Fruit fly (Drosophila melanogaster) whole organism, prepupa: Measurements from ENCODE around the gene CG1986.
A peak's percentile ranks its signal among the peaks of the same experiment; 100 is the strongest.

Source experiments
- Blimp-1 ChIP-seq: fragments of 200-800 bp; sonication (Bioruptor generic); optimal IDR thresholded peaks from 3 replicates; lab custom pipeline; 2017; ENCODE audit warnings: missing biosample characterization, missing genetic modification characterization, mild to moderate bottlenecking, moderate library complexity, missing genetic modification reagents
- CG10631 ChIP-seq: fragments of 200-800 bp; sonication (Bioruptor generic); optimal IDR thresholded peaks from 2 replicates; lab custom pipeline; 2016; ENCODE audit warnings: missing biosample characterization, missing genetic modification characterization
- CG10669 ChIP-seq: fragments of 200-800 bp; sonication (Bioruptor generic); optimal IDR thresholded peaks from 3 replicates; lab custom pipeline; 2018; ENCODE audit warnings: missing biosample characterization, mild to moderate bottlenecking, missing genetic modification characterization, moderate library complexity
- CG11902 ChIP-seq: fragments of 200-800 bp; sonication (Bioruptor generic); optimal IDR thresholded peaks from 3 replicates; lab custom pipeline; 2016; ENCODE audit warnings: missing biosample characterization, missing genetic modification characterization
- CG15336 ChIP-seq: fragments of 200-800 bp; sonication (Bioruptor generic); IDR thresholded peaks from 2 replicates; pipeline ENCODE4 v1.3.6; 2022; ENCODE audit warnings: missing biosample characterization, missing genetic modification characterization
- CG1621 ChIP-seq: fragments of 200-800 bp; sonication (Bioruptor generic); optimal IDR thresholded peaks from 3 replicates; lab custom pipeline; 2018; ENCODE audit warnings: missing biosample characterization, mild to moderate bottlenecking, missing genetic modification characterization
- CG3032 ChIP-seq: fragments of 200-800 bp; optimal IDR thresholded peaks from 2 replicates; lab custom pipeline; 2019; ENCODE audit warnings: missing biosample characterization, mild to moderate bottlenecking, missing genetic modification characterization, moderate library complexity
- CG34406 ChIP-seq: fragments of 200-800 bp; sonication (Bioruptor generic); optimal IDR thresholded peaks from 3 replicates; lab custom pipeline; 2016; ENCODE audit warnings: missing biosample characterization, missing genetic modification characterization
- CG4318 ChIP-seq: fragments of 200-800 bp; sonication (Bioruptor generic); optimal IDR thresholded peaks from 3 replicates; lab custom pipeline; 2017; ENCODE audit warnings: missing biosample characterization, mild to moderate bottlenecking, missing genetic modification characterization
- CG6276 ChIP-seq: fragments of 200-800 bp; sonication (Bioruptor generic); optimal IDR thresholded peaks from 2 replicates; lab custom pipeline; 2017; ENCODE audit warnings: missing biosample characterization, mild to moderate bottlenecking, missing genetic modification characterization
- CG6792 ChIP-seq: fragments of 200-800 bp; sonication (Bioruptor generic); optimal IDR thresholded peaks from 3 replicates; lab custom pipeline; 2016; ENCODE audit warnings: missing biosample characterization, missing genetic modification characterization
- CG6808 ChIP-seq: fragments of 200-800 bp; sonication (Bioruptor generic); optimal IDR thresholded peaks from 3 replicates; lab custom pipeline; 2017; ENCODE audit warnings: missing biosample characterization, missing genetic modification characterization, mild to moderate bottlenecking, moderate library complexity, missing genetic modification reagents
- CG6854 ChIP-seq: fragments of 200-800 bp; sonication (Bioruptor generic); optimal IDR thresholded peaks from 2 replicates; lab custom pipeline; 2017; ENCODE audit warnings: missing biosample characterization, mild to moderate bottlenecking, missing genetic modification characterization
- CG7368 ChIP-seq: fragments of 200-800 bp; sonication (Bioruptor generic); optimal IDR thresholded peaks from 3 replicates; lab custom pipeline; 2016; ENCODE audit warnings: missing biosample characterization, missing genetic modification characterization
- CG8119 ChIP-seq: fragments of 200-800 bp; sonication (Bioruptor generic); IDR thresholded peaks from 3 replicates; pipeline ENCODE4 v1.3.6; 2022; ENCODE audit warnings: missing biosample characterization, missing genetic modification characterization
- CG8319 ChIP-seq: fragments of 200-800 bp; sonication (Bioruptor generic); optimal IDR thresholded peaks from 3 replicates; lab custom pipeline; 2016; ENCODE audit warnings: missing biosample characterization, missing genetic modification characterization
- Eip75B ChIP-seq: fragments of 200-800 bp; sonication (Bioruptor generic); optimal IDR thresholded peaks from 3 replicates; lab custom pipeline; 2016; ENCODE audit warnings: missing biosample characterization, missing genetic modification characterization
- Eip78C ChIP-seq: fragments of 200-800 bp; sonication (Bioruptor generic); peaks from one replicate; lab custom pipeline; 2016; ENCODE audit warnings: missing biosample characterization, missing genetic modification characterization
- Eip93F ChIP-seq: fragments of 200-800 bp; sonication (Bioruptor generic); optimal IDR thresholded peaks from 2 replicates; lab custom pipeline; 2016; ENCODE audit warnings: missing biosample characterization, mild to moderate bottlenecking, missing genetic modification characterization
- Ets21C ChIP-seq: fragments of 200-800 bp; sonication (Bioruptor generic); optimal IDR thresholded peaks from 3 replicates; lab custom pipeline; 2016; ENCODE audit warnings: missing biosample characterization, missing genetic modification characterization
- Ets96B ChIP-seq: fragments of 200-800 bp; optimal IDR thresholded peaks from 2 replicates; lab custom pipeline; 2019; ENCODE audit warnings: missing biosample characterization, mild to moderate bottlenecking, missing genetic modification characterization, moderate library complexity
- Gug ChIP-seq: fragments of 200-800 bp; sonication (Bioruptor generic); IDR thresholded peaks from 2 replicates; pipeline ENCODE4 v1.3.6; 2022; ENCODE audit warnings: missing biosample characterization, missing genetic modification characterization
- Hr39 ChIP-seq: fragments of 200-800 bp; sonication (Bioruptor generic); optimal IDR thresholded peaks from 2 replicates; lab custom pipeline; 2016; ENCODE audit warnings: missing biosample characterization, missing genetic modification characterization
- Hr4 ChIP-seq: fragments of 200-800 bp; sonication (Bioruptor generic); optimal IDR thresholded peaks from 3 replicates; lab custom pipeline; 2016; ENCODE audit warnings: missing biosample characterization, missing genetic modification characterization
- Lpt ChIP-seq: fragments of 200-800 bp; sonication (Bioruptor generic); optimal IDR thresholded peaks from 3 replicates; lab custom pipeline; 2016; ENCODE audit warnings: missing biosample characterization, missing genetic modification characterization
- Met ChIP-seq: fragments of 200-800 bp; sonication (Bioruptor generic); optimal IDR thresholded peaks from 3 replicates; lab custom pipeline; 2016; ENCODE audit warnings: missing biosample characterization, missing genetic modification characterization
- OdsH ChIP-seq: fragments of 200-800 bp; sonication (Bioruptor generic); optimal IDR thresholded peaks from 3 replicates; lab custom pipeline; 2016; ENCODE audit warnings: missing biosample characterization, missing genetic modification characterization
- Sox102F ChIP-seq: fragments of 200-800 bp; sonication (Bioruptor generic); optimal IDR thresholded peaks from 2 replicates; lab custom pipeline; 2016; ENCODE audit warnings: missing biosample characterization, mild to moderate bottlenecking, missing genetic modification characterization
- Sox15 ChIP-seq: fragments of 200-800 bp; sonication (Bioruptor generic); optimal IDR thresholded peaks from 3 replicates; lab custom pipeline; 2016; ENCODE audit warnings: missing biosample characterization, missing genetic modification characterization
- acj6 ChIP-seq: fragments of 200-800 bp; sonication (Bioruptor generic); optimal IDR thresholded peaks from 3 replicates; lab custom pipeline; 2016; ENCODE audit warnings: missing biosample characterization, missing genetic modification characterization
- cyc ChIP-seq: fragments of 200-800 bp; sonication (Bioruptor generic); optimal IDR thresholded peaks from 3 replicates; lab custom pipeline; 2016; ENCODE audit warnings: missing biosample characterization, missing genetic modification characterization
- dac ChIP-seq: fragments of 200-800 bp; sonication (Bioruptor generic); optimal IDR thresholded peaks from 2 replicates; lab custom pipeline; 2017; ENCODE audit warnings: missing biosample characterization, mild to moderate bottlenecking, missing genetic modification characterization
- eg ChIP-seq: fragments of 200-800 bp; sonication (Bioruptor generic); IDR thresholded peaks from 3 replicates; pipeline ENCODE4 v1.3.6; 2022; ENCODE audit warnings: missing biosample characterization, missing genetic modification characterization
- esn ChIP-seq: fragments of 200-800 bp; sonication (Bioruptor generic); optimal IDR thresholded peaks from 2 replicates; lab custom pipeline; 2016; ENCODE audit warnings: missing biosample characterization, mild to moderate bottlenecking, missing genetic modification characterization, moderate library complexity
- fd59A ChIP-seq: fragments of 200-800 bp; sonication (Bioruptor generic); optimal IDR thresholded peaks from 2 replicates; lab custom pipeline; 2017; ENCODE audit warnings: missing biosample characterization, mild to moderate bottlenecking, missing genetic modification characterization, missing genetic modification reagents
- fd85E ChIP-seq: fragments of 200-800 bp; sonication (Bioruptor generic); optimal IDR thresholded peaks from 3 replicates; lab custom pipeline; 2016; ENCODE audit warnings: missing biosample characterization, missing genetic modification characterization
- pdm3 ChIP-seq: fragments of 200-800 bp; sonication (Bioruptor generic); optimal IDR thresholded peaks from 3 replicates; lab custom pipeline; 2016; ENCODE audit warnings: missing biosample characterization, missing genetic modification characterization
- salr ChIP-seq, 2 experiments: fragments of 200-800 bp; sonication (Bioruptor generic); optimal IDR thresholded peaks; 3 replicates each; lab custom pipeline; 2016 to 2018; ENCODE audit warnings: missing biosample characterization in 2 of 2, missing genetic modification characterization in 2 of 2, mild to moderate bottlenecking in 1 of 2
- spab ChIP-seq: fragments of 200-800 bp; sonication (Bioruptor generic); optimal IDR thresholded peaks from 2 replicates; lab custom pipeline; 2017; ENCODE audit warnings: missing biosample characterization, mild to moderate bottlenecking, missing genetic modification characterization, missing genetic modification reagents
- ss ChIP-seq, 2 experiments: fragments of 200-800 bp; sonication (Bioruptor generic); optimal IDR thresholded peaks; 2 replicates in 1 of 2; 3 replicates in 1 of 2; lab custom pipeline; 2017 to 2018; ENCODE audit warnings: mild to moderate bottlenecking in 2 of 2, missing biosample characterization in 2 of 2, missing genetic modification characterization in 2 of 2, moderate library complexity in 1 of 2
- svp ChIP-seq: fragments of 200-800 bp; sonication (Bioruptor generic); peaks from one replicate; lab custom pipeline; 2016; ENCODE audit warnings: missing biosample characterization, missing genetic modification characterization
- topi ChIP-seq: fragments of 200-800 bp; sonication (Bioruptor generic); optimal IDR thresholded peaks from 3 replicates; lab custom pipeline; 2016; ENCODE audit warnings: missing biosample characterization, missing genetic modification characterization

The CG1986 gene

dm6 chrX:9884221-9884620 lies 26.7 kb downstream of the CG1986 start, which contains the start of gene CG9691 (continued):
- peak; percentile 18 for TF ChIP-seq Eip78C (GFP tag; lab: Kevin White, UChicago)
- TF ChIP-seq CG8319, result no peak
- no peak for TF ChIP-seq CG3032 (tag; lab: Kevin White, UChicago)
- no peak for TF ChIP-seq Sox15 (GFP tag; lab: Kevin White, UChicago)
- no peak for TF ChIP-seq Gug
- TF ChIP-seq CG8119, result peak; percentile 46; the same call in 1 of the 3 replicates
- no peak for TF ChIP-seq dac (GFP tag; lab: Kevin White, UChicago)
- no peak for TF ChIP-seq salr (GFP tag; optimal IDR thresholded peaks at IDR 0.05; lab: Kevin White, UChicago)
- TF ChIP-seq CG4318 (GFP tag; lab: Kevin White, UChicago), result no peak
- no peak for TF ChIP-seq Hr39 (GFP tag; lab: Kevin White, UChicago)
- no peak for TF ChIP-seq CG7368 (GFP tag; lab: Kevin White, UChicago)
- no peak for TF ChIP-seq Ets96B (tag; lab: Kevin White, UChicago)
- no peak for TF ChIP-seq spab
- TF ChIP-seq CG6276, result peak; percentile 18
- no peak for TF ChIP-seq Sox102F (GFP tag; lab: Kevin White, UChicago)
- TF ChIP-seq cyc (GFP tag; lab: Kevin White, UChicago), result no peak
- TF ChIP-seq CG6854 (GFP tag; lab: Kevin White, UChicago), result peak; percentile 67
- no peak for TF ChIP-seq fd59A
- TF ChIP-seq Eip93F, result no peak
- TF ChIP-seq eg (GFP tag; lab: Robert Waterston, UW), result peak; percentile 60
- peak; percentile 31 for TF ChIP-seq OdsH
- no peak for TF ChIP-seq CG15336
- TF ChIP-seq Ets21C, result no peak
- TF ChIP-seq CG34406 (GFP tag; lab: Kevin White, UChicago), result peak; percentile 29
- TF ChIP-seq CG6792 (GFP tag; lab: Kevin White, UChicago), result no peak
- TF ChIP-seq topi, result no peak
- peak in 1 of 2 experiments; percentile 42 for TF ChIP-seq ss (GFP tag; optimal IDR thresholded peaks at IDR 0.05; lab: Kevin White, UChicago)
- peak; percentile 19 for TF ChIP-seq CG6808 (GFP tag; lab: Kevin White, UChicago)
- no peak for TF ChIP-seq fd85E
- no peak for TF ChIP-seq Eip75B (GFP tag; lab: Kevin White, UChicago)

- TF ChIP-seq Gug (no peak), Ets96B (tag; lab: Kevin White, UChicago) (no peak), topi (no peak), CG10631 (no peak), CG3032 (tag; lab: Kevin White, UChicago) (no peak), CG4318 (GFP tag; lab: Kevin White, UChicago) (no peak), ss (GFP tag; optimal IDR thresholded peaks at IDR 0.05; lab: Kevin White, UChicago) (no peak), CG1621 (tag; lab: Kevin White, UChicago) (no peak), acj6 (GFP tag; lab: Kevin White, UChicago) (no peak), Sox102F (GFP tag; lab: Kevin White, UChicago) (no peak), esn (GFP tag; lab: Kevin White, UChicago) (no peak), pdm3 (no peak), salr (GFP tag; optimal IDR thresholded peaks at IDR 0.05; lab: Kevin White, UChicago) (no peak), Lpt (GFP tag; lab: Kevin White, UChicago) (no peak), svp (GFP tag; lab: Kevin White, UChicago) (peak; percentile 53), CG6854 (GFP tag; lab: Kevin White, UChicago) (peak; percentile 32), CG10669 (GFP tag; lab: Kevin White, UChicago) (no peak), eg (GFP tag; lab: Robert Waterston, UW) (no peak), Blimp-1 (peak; percentile 63), Met (GFP tag; lab: Kevin White, UChicago) (no peak), CG11902 (GFP tag; lab: Kevin White, UChicago) (no peak), fd59A (no peak), Hr4 (no peak)
These were observed 28.0 kb downstream of the CG1986 start for dm6 chrX:9882900-9883299.
